Fruit fly (Drosophila melanogaster) whole organism, wandering third instar larva: ENCODE results near the gene CG12279.
A peak's percentile ranks its signal among the peaks of the same experiment; 100 is the strongest.

Experiments
- Abd-B ChIP-seq: fragments of >200 bp; optimal IDR thresholded peaks from 2 replicates; lab custom pipeline; 2017; ENCODE audit warnings: missing biosample characterization, missing genetic modification characterization
- CG9705 ChIP-seq: fragments of 200-800 bp; sonication (Bioruptor generic); optimal IDR thresholded peaks from 2 replicates; lab custom pipeline; 2018; ENCODE audit warnings: missing biosample characterization, mild to moderate bottlenecking, missing genetic modification characterization
- CrebA ChIP-seq: fragments of 200-800 bp; sonication (Bioruptor generic); optimal IDR thresholded peaks from 2 replicates; lab custom pipeline; 2016; ENCODE audit warnings: missing biosample characterization, mild to moderate bottlenecking, missing genetic modification characterization, borderline replicate concordance
- Dfd ChIP-seq: fragments of >200 bp; optimal IDR thresholded peaks from 2 replicates; lab custom pipeline; 2017; ENCODE audit warnings: missing biosample characterization, missing genetic modification characterization
- Dif ChIP-seq: fragments of 200-275, 200-300 bp; sonication (Bioruptor generic); optimal IDR thresholded peaks from 2 replicates; lab custom pipeline; 2018; ENCODE audit warnings: missing biosample characterization, missing genetic modification characterization; ENCODE audit not compliant: partially characterized antibody
- GATAd ChIP-seq: sonication (Bioruptor generic); optimal IDR thresholded peaks from 2 replicates; lab custom pipeline; 2016; ENCODE audit warnings: missing biosample characterization, missing genetic modification characterization
- Hnf4 ChIP-seq: fragments of 200-800 bp; sonication (Bioruptor generic); optimal IDR thresholded peaks from 2 replicates; lab custom pipeline; 2016; ENCODE audit warnings: missing biosample characterization, mild to moderate bottlenecking, missing genetic modification characterization
- Hr78 ChIP-seq: fragments of >200 bp; optimal IDR thresholded peaks from 2 replicates; lab custom pipeline; 2017; ENCODE audit warnings: missing biosample characterization, missing genetic modification characterization
- Hr83 ChIP-seq: fragments of 200-300 bp; sonication (Bioruptor generic); optimal IDR thresholded peaks from 2 replicates; lab custom pipeline; 2016; ENCODE audit warnings: missing biosample characterization, mild to moderate bottlenecking, missing genetic modification characterization, moderate library complexity; ENCODE audit not compliant: poor library complexity, severe bottlenecking
- Jra ChIP-seq: sonication (Bioruptor generic); optimal IDR thresholded peaks from 2 replicates; lab custom pipeline; 2016; ENCODE audit warnings: missing biosample characterization, missing genetic modification characterization
- Mio ChIP-seq: sonication (Bioruptor generic); optimal IDR thresholded peaks from 2 replicates; lab custom pipeline; 2016; ENCODE audit warnings: missing biosample characterization, missing genetic modification characterization
- Myc ChIP-seq: fragments of >200 bp; optimal IDR thresholded peaks from 2 replicates; lab custom pipeline; 2017
- N ChIP-seq: fragments of >200 bp; optimal IDR thresholded peaks from 2 replicates; lab custom pipeline; 2018; ENCODE audit warnings: missing biosample characterization, missing external identifiers, missing genetic modification characterization
- OdsH ChIP-seq: fragments of 200-800 bp; sonication (Bioruptor generic); optimal IDR thresholded peaks from 2 replicates; lab custom pipeline; 2016; ENCODE audit warnings: missing biosample characterization, mild to moderate bottlenecking, missing genetic modification characterization
- Rel ChIP-seq, 2 experiments: fragments of 200-800 bp; sonication (Bioruptor generic) in 1 of 2; optimal IDR thresholded peaks; 2 replicates in 1 of 2; 3 replicates in 1 of 2; lab custom pipeline; 2016 to 2019; ENCODE audit warnings: mild to moderate bottlenecking in 2 of 2, missing biosample characterization in 2 of 2, missing genetic modification characterization in 2 of 2, moderate library complexity in 1 of 2
- Sp1 ChIP-seq: fragments of 200-800 bp; sonication (Bioruptor generic); optimal IDR thresholded peaks from 3 replicates; lab custom pipeline; 2019; ENCODE audit warnings: missing biosample characterization, mild to moderate bottlenecking, missing genetic modification characterization, moderate library complexity
- br ChIP-seq: fragments of 200-800 bp; sonication (Bioruptor generic); optimal IDR thresholded peaks from 2 replicates; lab custom pipeline; 2016; ENCODE audit warnings: missing biosample characterization, missing genetic modification characterization
- brk ChIP-seq: fragments of 200-800 bp; sonication (Bioruptor generic); optimal IDR thresholded peaks from 2 replicates; lab custom pipeline; 2016; ENCODE audit warnings: missing biosample characterization, mild to moderate bottlenecking, missing genetic modification characterization
- dl ChIP-seq, 2 experiments: fragments of 175-275, 200-275 bp in 1 of 2; fragments of 200-275 bp in 1 of 2; sonication (Bioruptor generic); optimal IDR thresholded peaks; lab custom pipeline; 2018; ENCODE audit warnings: mild to moderate bottlenecking in 2 of 2, missing biosample characterization in 2 of 2, missing genetic modification characterization in 2 of 2, moderate library complexity in 2 of 2; ENCODE audit not compliant: partially characterized antibody in 2 of 2, insufficient read depth in 1 of 2
- dmrt93B ChIP-seq: fragments of 200-800 bp; sonication (Bioruptor generic); optimal IDR thresholded peaks from 2 replicates; lab custom pipeline; 2018; ENCODE audit warnings: missing biosample characterization, mild to moderate bottlenecking, missing genetic modification characterization
- dsf ChIP-seq: sonication (Bioruptor generic); optimal IDR thresholded peaks from 2 replicates; lab custom pipeline; 2016; ENCODE audit warnings: missing biosample characterization, missing genetic modification characterization, borderline replicate concordance
- foxo ChIP-seq, 2 experiments: fragments of 200-800 bp; sonication (Bioruptor generic); optimal IDR thresholded peaks; 2 replicates in 1 of 2; 3 replicates in 1 of 2; lab custom pipeline; 2016 to 2017; ENCODE audit warnings: missing biosample characterization in 2 of 2, missing genetic modification characterization in 2 of 2
- fru ChIP-seq: fragments of 200-800 bp; sonication (Bioruptor generic); optimal IDR thresholded peaks from 3 replicates; lab custom pipeline; 2016; ENCODE audit warnings: missing biosample characterization, mild to moderate bottlenecking, missing genetic modification characterization
- h ChIP-seq: fragments of 200-800 bp; sonication (Bioruptor generic); optimal IDR thresholded peaks from 3 replicates; lab custom pipeline; 2016; ENCODE audit warnings: missing biosample characterization, mild to moderate bottlenecking, missing genetic modification characterization
- jim ChIP-seq: fragments of 175-275, 200-325 bp; sonication (Bioruptor generic); optimal IDR thresholded peaks from 2 replicates; lab custom pipeline; 2016; ENCODE audit warnings: missing biosample characterization, mild to moderate bottlenecking, missing genetic modification characterization
- lola ChIP-seq: fragments of >200 bp; optimal IDR thresholded peaks from 2 replicates; lab custom pipeline; 2017; ENCODE audit warnings: missing biosample characterization, missing genetic modification characterization
- pan ChIP-seq: fragments of >200 bp; optimal IDR thresholded peaks from 2 replicates; lab custom pipeline; 2017
- psq ChIP-seq: fragments of 200-800 bp; sonication (Bioruptor generic); optimal IDR thresholded peaks from 3 replicates; lab custom pipeline; 2017; ENCODE audit warnings: missing biosample characterization, mild to moderate bottlenecking, missing genetic modification characterization, moderate library complexity
- rgr ChIP-seq: fragments of 200-800 bp; sonication (Bioruptor generic); optimal IDR thresholded peaks from 3 replicates; lab custom pipeline; 2016; ENCODE audit warnings: missing biosample characterization, mild to moderate bottlenecking, missing genetic modification characterization
- sage ChIP-seq: fragments of 200-800 bp; sonication (Bioruptor generic); optimal IDR thresholded peaks from 2 replicates; lab custom pipeline; 2016; ENCODE audit warnings: missing biosample characterization, mild to moderate bottlenecking, missing genetic modification characterization
- sv ChIP-seq: fragments of 200-800 bp; sonication (Bioruptor generic); optimal IDR thresholded peaks from 3 replicates; lab custom pipeline; 2016; ENCODE audit warnings: missing biosample characterization, missing genetic modification characterization
- tai ChIP-seq: sonication (Bioruptor generic); optimal IDR thresholded peaks from 2 replicates; lab custom pipeline; 2016; ENCODE audit warnings: missing biosample characterization, missing genetic modification characterization
- usp ChIP-seq: fragments of >200 bp; optimal IDR thresholded peaks from 2 replicates; lab custom pipeline; 2017; ENCODE audit warnings: missing biosample characterization, missing genetic modification characterization
- woc ChIP-seq: sonication (Bioruptor generic); optimal IDR thresholded peaks from 2 replicates; lab custom pipeline; 2016; ENCODE audit warnings: missing biosample characterization, mild to moderate bottlenecking, missing genetic modification characterization

Gene CG12279

dm6 chr3R:12723759-12724158 is 18.9 kb downstream of the CG12279 start:
- TF ChIP-seq CrebA (GFP tag; lab: Kevin White, UChicago) = peak; percentile 34
- no peak for TF ChIP-seq woc
- TF ChIP-seq Myc = peak; percentile 54
- no peak for TF ChIP-seq dl (GFP tag; optimal IDR thresholded peaks at IDR 0.05; lab: Kevin White, UChicago; ENCODE audit: insufficient read depth in 1 of 2, partially characterized antibody in 2 of 2)
- TF ChIP-seq brk (GFP tag; lab: Kevin White, UChicago) = peak; percentile 71
- peak in 1 of 2 experiments; percentile 2 for TF ChIP-seq foxo (GFP tag; optimal IDR thresholded peaks at IDR 0.05; lab: Kevin White, UChicago)
- no peak for TF ChIP-seq CG9705 (GFP tag; lab: Kevin White, UChicago)
- TF ChIP-seq sage (GFP tag; lab: Kevin White, UChicago) = peak; percentile 24
- TF ChIP-seq Hr83 (GFP tag; lab: Kevin White, UChicago) = peak; percentile 45
- no peak for TF ChIP-seq pan (lab: Kevin White, UChicago)
- TF ChIP-seq OdsH (GFP tag; lab: Kevin White, UChicago) = peak; percentile 9
- TF ChIP-seq usp = no peak
- TF ChIP-seq h (GFP tag; lab: Kevin White, UChicago) = peak; percentile 25
- peak; percentile 16 for TF ChIP-seq rgr (GFP tag; lab: Kevin White, UChicago)
- peak; percentile 8 for TF ChIP-seq Hnf4
- peak; percentile 19 for TF ChIP-seq br (GFP tag; lab: Kevin White, UChicago)
- no peak for TF ChIP-seq Hr78 (GFP tag; lab: Kevin White, UChicago)

DNA sequence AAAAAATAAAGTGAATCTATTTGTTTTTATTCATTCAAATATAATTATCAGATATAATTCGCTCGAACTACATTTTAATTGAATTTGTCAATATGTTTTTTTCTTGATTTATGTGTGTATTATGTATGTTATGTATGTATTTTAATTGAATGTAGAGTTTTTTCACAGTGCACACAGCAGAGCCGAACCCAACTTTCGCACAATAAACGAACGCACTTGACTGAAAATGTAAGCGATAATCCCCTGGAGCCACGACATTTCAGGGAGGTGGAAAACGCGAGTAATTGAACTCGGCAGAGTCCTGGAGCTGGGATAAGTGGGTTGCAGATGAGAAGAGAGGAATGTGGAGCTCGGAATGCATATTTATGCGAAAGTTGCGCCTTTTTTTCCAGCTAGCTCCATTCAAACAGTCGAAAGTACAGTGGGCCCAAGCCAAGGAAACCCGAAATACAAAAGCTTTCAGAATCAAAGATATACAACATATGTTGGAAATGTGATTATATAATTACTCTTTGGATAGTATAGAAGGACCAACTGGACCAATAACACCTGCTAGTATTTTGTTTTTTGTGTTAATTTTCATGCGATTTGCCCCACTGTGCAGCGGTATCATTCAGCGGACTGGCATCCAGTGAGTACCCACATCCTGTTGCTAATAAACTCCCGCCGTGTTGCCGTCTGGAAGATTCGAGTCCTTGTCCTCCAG is 23.2 kb downstream of the CG12279 start:
- TF ChIP-seq N (GFP tag; lab: Kevin White, UChicago) (no peak), rgr (GFP tag; lab: Kevin White, UChicago) (no peak), sv (peak; percentile 3), CG9705 (GFP tag; lab: Kevin White, UChicago) (no peak), psq (GFP tag; lab: Kevin White, UChicago) (no peak), lola (GFP tag; lab: Kevin White, UChicago) (no peak), brk (GFP tag; lab: Kevin White, UChicago) (no peak), jim (no peak), dl (GFP tag; optimal IDR thresholded peaks at IDR 0.05; lab: Kevin White, UChicago; ENCODE audit: insufficient read depth in 1 of 2, partially characterized antibody in 2 of 2) (no peak), Dfd (no peak), Hr78 (GFP tag; lab: Kevin White, UChicago) (no peak), Abd-B (GFP tag; lab: Kevin White, UChicago) (no peak), Sp1 (no peak), pan (lab: Kevin White, UChicago) (no peak), GATAd (GFP tag; lab: Kevin White, UChicago) (no peak), h (GFP tag; lab: Kevin White, UChicago) (peak; percentile 17), tai (GFP tag; lab: Kevin White, UChicago) (no peak), fru (GFP tag; lab: Kevin White, UChicago) (peak; percentile 3), Jra (GFP tag; lab: Kevin White, UChicago) (no peak), dsf (no peak), Hnf4 (no peak), foxo (GFP tag; optimal IDR thresholded peaks at IDR 0.05; lab: Kevin White, UChicago) (peak in 1 of 2 experiments; percentile 36), CrebA (GFP tag; lab: Kevin White, UChicago) (no peak), OdsH (GFP tag; lab: Kevin White, UChicago) (no peak)
- TF ChIP-seq, all 38 proteins: peak for 4

- TF ChIP-seq rgr (GFP tag; lab: Kevin White, UChicago) (no peak), Mio (no peak), tai (GFP tag; lab: Kevin White, UChicago) (no peak), Myc (no peak), Hr83 (GFP tag; lab: Kevin White, UChicago) (no peak), brk (GFP tag; lab: Kevin White, UChicago) (no peak), CrebA (GFP tag; lab: Kevin White, UChicago) (no peak), N (GFP tag; lab: Kevin White, UChicago) (no peak), CG9705 (GFP tag; lab: Kevin White, UChicago) (no peak), dmrt93B (GFP tag; lab: Kevin White, UChicago) (no peak), Rel (GFP tag; optimal IDR thresholded peaks at IDR 0.05; lab: Kevin White, UChicago) (no peak), Rel (tag; optimal IDR thresholded peaks at IDR 0.05; lab: Kevin White, UChicago) (no peak), Jra (GFP tag; lab: Kevin White, UChicago) (no peak), sv (no peak), Dif (GFP tag; lab: Kevin White, UChicago) (no peak), Hr78 (GFP tag; lab: Kevin White, UChicago) (no peak), jim (no peak)
These were observed 34.4 kb downstream of the CG12279 start, which contains the start of gene Ugt37A2 for dm6 chr3R:12739247-12739646. Gene Ugt37A2 (plus strand): TSS chr3R:12739642.
